Fruit fly (Drosophila melanogaster) whole organism, larva: ENCODE data around the gene CG31998.

Experiments used
- noc ChIP-seq: fragments of 200-800 bp; sonication (Bioruptor generic); optimal IDR thresholded peaks from 3 replicates; lab custom pipeline; 2019; ENCODE audit warnings: missing biosample characterization, mild to moderate bottlenecking, missing genetic modification characterization, moderate library complexity

The CG31998 gene

DNA sequence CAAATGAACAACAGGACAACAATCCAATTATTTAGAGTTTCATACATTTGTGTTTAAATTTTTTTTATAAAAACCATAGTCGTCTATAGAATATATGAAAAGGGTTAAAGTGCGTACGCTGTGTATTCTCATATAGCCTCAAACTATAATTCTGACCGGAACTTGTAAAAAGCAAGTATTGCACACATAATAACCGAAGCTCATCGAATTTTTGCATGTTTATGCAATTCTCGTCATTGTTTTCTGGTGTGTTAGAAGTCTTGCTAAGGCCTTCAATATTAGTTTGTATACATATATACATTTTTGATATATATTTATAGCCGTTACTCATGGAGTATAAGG is 25.9 kb downstream of the CG31998 start:
- TF ChIP-seq noc = no peak

DNA sequence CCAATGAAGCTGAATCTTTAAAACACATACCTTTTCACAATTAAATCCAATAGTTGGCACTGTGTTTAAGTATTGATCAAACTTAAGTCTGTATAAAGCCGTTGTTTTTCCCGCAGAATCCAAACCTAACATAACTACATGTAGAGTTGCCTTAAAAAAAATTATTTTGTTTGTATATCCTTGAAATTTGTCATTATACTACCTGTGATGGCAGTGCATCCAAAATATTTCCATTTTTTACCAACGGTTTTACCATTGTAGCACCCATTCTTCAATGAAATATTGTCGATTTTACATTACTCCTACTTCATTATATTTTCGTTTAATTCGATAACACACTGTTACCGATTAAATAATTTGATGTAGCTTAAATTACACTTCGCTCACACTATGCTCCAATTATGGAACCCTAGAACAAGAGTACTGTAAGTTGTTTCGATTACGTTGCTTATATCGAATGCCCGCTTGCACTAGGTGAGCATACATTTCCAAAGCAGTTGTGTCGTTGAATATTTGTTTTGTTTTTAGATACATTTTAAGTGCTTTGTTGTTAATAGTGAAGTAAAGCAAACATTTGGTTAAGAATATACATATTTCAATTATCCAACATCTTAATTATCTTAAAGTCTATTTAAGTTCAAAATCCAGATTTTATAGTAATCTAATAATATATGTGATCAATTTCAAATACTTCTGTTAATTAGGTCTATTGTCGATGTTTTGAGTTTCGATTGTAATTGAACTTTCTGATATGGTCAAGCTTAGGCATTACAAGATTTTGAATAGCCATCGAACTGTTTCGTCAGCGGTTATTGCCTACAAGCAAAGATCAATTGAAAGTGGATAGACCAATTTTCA is 26.5 kb downstream of the CG31998 start, which contains the start of gene Arl4:
Gene Arl4, minus strand, starts transcription at position 328 of the 858 bp plus-strand sequence.
- no peak for TF ChIP-seq noc

DNA sequence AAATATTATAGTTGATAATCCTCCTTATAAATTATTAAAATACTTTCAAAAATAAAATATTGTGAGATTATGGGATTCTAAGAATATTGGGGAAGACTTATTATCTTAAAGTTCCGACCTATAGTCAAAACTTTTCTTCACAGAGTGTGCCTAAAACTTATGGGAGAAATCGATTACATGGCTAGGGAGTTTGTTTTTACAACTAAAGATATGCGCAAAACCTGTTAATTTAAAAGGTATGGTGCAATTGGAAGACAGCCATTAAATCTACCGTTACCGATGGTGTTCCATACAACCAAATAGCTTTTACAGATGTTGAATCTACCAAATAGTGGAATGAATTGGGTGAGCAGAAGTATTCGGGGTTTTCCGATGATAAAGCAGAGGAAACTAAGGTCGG is 30.5 kb downstream of the CG31998 start, which contains the start of gene CG33978:
Gene CG33978, minus strand, starts transcription at position 395 of the 400 bp plus-strand sequence.
- no peak for TF ChIP-seq noc

DNA sequence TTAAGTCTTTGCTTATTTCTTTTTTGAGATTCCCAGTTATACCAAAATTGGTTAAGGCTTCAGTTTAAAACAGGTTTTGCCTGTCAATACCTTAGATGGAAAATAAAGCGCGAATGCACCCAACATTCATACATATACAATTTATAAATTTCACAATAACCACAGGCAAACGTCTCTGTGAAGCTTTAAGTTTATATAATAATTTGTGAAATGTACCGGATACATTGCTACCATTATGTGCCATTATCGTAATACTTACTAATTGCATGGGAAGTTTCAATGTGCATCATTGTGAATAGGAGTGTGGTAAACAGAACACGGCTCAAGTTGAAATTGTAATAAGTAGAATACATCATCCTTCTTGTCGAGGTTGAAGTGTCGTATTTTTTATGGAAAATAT is 31.2 kb downstream of the CG31998 start:
- TF ChIP-seq noc = no peak

DNA sequence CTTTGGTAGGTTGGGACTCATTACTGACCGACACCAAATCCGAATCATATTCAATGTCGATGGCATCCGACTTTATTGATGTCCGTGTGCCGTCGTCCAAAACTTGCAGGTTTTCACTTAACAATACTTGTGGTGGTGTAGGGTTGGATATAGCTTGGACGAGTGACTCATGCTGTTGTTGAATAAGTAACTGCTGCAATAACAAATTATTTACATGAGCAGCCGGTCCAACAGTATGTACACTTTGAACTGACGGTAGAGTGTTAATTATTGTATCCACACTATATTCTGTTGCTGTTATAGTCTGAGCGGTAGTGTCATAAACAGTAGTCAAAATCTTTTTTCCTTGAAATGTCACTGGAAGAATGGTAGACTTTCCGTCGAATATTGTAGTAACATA is 38.2 kb downstream of the CG31998 start:
- TF ChIP-seq noc = no peak

DNA sequence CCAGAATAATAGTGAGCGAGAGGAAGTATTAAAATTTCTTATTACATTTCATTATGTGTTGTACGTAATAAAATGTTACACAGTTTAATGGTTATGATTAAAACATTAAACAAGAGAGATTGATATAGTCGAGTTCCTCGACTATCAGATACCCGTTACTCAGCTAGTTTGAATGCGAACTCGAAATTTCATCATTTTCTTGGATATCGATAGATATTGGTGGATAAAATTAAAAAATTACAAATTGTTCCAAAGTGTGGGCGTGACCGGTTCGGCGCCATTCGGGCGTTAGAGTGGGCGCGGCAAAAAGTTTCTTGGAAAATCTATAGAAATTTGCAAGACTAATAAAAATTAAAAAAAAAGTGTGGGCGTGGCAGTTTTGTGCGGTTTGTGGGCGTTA is 40.6 kb downstream of the CG31998 start:
- TF ChIP-seq noc = no peak

DNA sequence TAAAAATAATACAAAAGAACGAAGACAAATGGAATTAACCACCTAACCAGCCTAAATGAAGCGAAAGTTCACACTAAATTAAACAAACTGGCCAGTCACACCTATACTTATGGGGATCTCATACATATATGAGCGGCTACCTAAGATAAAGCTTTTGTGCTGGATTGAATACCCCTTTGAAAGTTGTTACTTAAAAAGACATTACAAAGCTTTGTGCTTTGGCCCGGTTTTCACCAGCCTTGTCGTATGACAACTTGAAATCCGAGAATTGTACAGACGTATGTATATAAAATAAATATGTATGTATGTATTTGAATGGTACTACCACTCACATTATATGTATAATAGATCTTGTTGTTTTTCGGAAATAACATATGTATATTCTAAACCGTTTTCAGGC is 49.8 kb downstream of the CG31998 start, which contains the start of gene CG31997:
Gene CG31997, minus strand, starts transcription at position 84 of the 400 bp plus-strand sequence.
- no peak for TF ChIP-seq noc

DNA sequence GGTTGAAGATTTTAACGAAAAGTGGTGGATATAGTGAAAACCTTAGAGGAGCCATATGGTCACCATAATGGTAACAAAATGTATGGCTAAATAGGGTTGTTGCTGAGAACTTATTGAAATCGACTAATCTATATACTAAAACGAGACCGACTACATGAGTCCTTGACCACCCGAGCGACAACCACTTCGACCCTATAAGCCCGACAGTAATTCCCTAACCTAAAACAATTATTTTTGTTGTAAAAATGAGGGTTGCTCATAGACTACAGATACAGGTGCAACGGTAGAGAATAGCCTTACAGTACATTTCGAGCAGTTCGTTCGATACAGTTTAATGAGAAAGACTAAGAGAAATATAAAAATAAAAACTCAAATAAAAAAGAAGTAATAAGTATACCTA is 55.3 kb downstream of the CG31998 start, which contains the start of gene CG32006:
Gene CG32006, plus strand, starts transcription at position 312 of the 400 bp plus-strand sequence.
- no peak for TF ChIP-seq noc

DNA sequence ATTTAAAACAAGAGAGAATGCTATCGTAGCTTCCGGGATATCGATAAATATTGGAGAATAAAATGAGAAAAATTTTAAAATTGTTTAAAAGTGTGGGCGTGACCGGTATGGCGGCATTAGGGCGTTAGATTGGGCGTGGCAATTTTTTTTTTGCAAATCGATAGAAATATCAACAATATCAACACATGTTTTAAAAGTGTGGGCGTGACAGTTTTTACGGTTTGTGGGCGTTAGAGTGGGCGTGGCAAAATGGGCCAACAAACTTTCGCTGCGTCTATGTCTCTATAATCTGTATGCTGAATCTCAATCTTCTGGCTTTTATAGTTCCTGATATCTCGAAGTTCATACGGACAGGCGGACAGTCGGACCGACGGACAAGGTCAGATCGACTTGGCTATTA is 56.6 kb downstream of the CG31998 start:
- TF ChIP-seq noc = no peak
